Fruit fly (Drosophila melanogaster) S2 (cell line): ENCODE data around the gene ZIPIC.

Source experiments
- CG8478 ChIP-seq: fragments of >200 bp; optimal IDR thresholded peaks from 2 replicates; lab custom pipeline; 2018
- CTCF ChIP-seq, 2 experiments: fragments of >200 bp; optimal IDR thresholded peaks; 2 replicates each; lab custom pipeline; 2018

DNA sequence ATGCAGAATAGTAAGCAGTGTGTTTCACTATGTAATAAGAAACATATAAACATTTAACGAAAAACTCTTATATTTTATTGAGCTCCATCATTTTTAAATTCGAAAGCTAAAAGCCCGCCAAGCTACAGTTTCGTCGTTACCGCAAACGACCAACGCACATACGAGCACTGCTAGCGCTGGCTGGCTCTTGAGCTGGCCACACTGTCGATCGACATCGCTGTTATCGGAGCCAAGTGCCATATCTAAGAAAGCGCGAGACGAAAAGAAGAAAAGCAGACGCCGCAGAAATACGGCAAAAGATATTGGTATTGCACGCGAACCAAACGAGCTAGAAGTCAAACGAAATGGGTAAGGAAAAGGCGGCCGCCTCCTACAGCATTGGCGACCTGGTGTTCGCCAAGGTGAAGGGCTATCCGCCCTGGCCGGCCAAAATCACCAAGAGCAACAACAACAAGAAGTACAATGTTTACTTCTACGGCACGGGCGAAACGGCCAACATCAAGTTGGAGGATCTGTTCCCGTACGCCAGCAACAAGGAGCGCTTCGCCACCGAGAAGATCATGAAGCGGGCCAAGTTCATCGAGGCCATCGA is 15.9 kb upstream of the ZIPIC start, which contains the start of gene Jasper:
- no peak for TF ChIP-seq CG8478 (lab: Kevin White, UChicago)
- TF ChIP-seq CTCF (optimal IDR thresholded peaks at IDR 0.05; lab: Kevin White, UChicago) = peak; percentile 10 to 43
